Fruit fly (Drosophila melanogaster) S2 (cell line): Measurements from ENCODE around the gene Cpr97Ea.

Experiments
- CG8478 ChIP-seq: fragments of >200 bp; optimal IDR thresholded peaks from 2 replicates; lab custom pipeline; 2018
- CTCF ChIP-seq, 2 experiments: fragments of >200 bp; optimal IDR thresholded peaks; 2 replicates each; lab custom pipeline; 2018

- no peak for TF ChIP-seq CTCF (optimal IDR thresholded peaks at IDR 0.05; lab: Kevin White, UChicago)
- no peak for TF ChIP-seq CG8478 (lab: Kevin White, UChicago)
These were observed 12.0 kb upstream of the Cpr97Ea start, which contains the start of gene eater for dm6 chr3R:27099579-27099978.
